Fruit fly (Drosophila melanogaster): ENCODE results near the gene CG33502.
"Not testable (repeated sequence)": the region's sequence is repeated elsewhere in the genome, so short reads cannot be mapped to it uniquely, and the experiment has no call there.

The CG33502 gene

dm6 chrX:21611426-21611825, at the start of gene CG33502:
CG33502 (minus strand) TSS chrX:21611526.
- not testable (repeated sequence) for TF ChIP-seq Sin3A, ttk, h (optimal IDR thresholded peaks at IDR 0.05)

- TF ChIP-seq insv (optimal IDR thresholded peaks at IDR 0.05) (no peak), ttk (optimal IDR thresholded peaks at IDR 0.05) (no peak), Sin3A (optimal IDR thresholded peaks at IDR 0.05) (no peak)
Observed at dm6 chrX:21632852-21633251, 21.5 kb upstream of the CG33502 start.

- no peak for TF ChIP-seq ttk (optimal IDR thresholded peaks at IDR 0.05)
- no peak for TF ChIP-seq Sin3A (optimal IDR thresholded peaks at IDR 0.05)
- no peak for TF ChIP-seq psq (optimal IDR thresholded peaks at IDR 0.05)
- TF ChIP-seq insv (optimal IDR thresholded peaks at IDR 0.05), result no peak
- TF ChIP-seq h (optimal IDR thresholded peaks at IDR 0.05), result no peak
Observed at dm6 chrX:21632213-21632612, 20.9 kb upstream of the CG33502 start.

- TF ChIP-seq Sin3A (optimal IDR thresholded peaks at IDR 0.05) (no peak), ttk (optimal IDR thresholded peaks at IDR 0.05) (no peak), insv (optimal IDR thresholded peaks at IDR 0.05) (no peak), Myc (optimal IDR thresholded peaks at IDR 0.05) (no peak), h (optimal IDR thresholded peaks at IDR 0.05) (no peak), psq (optimal IDR thresholded peaks at IDR 0.05) (no peak)
Observed at dm6 chrX:21631452-21631851, 20.1 kb upstream of the CG33502 start.

dm6 chrX:21630160-21630738, 18.9 kb upstream of the CG33502 start:
- TF ChIP-seq ttk (optimal IDR thresholded peaks at IDR 0.05) (no peak), Sin3A (optimal IDR thresholded peaks at IDR 0.05) (no peak), h (optimal IDR thresholded peaks at IDR 0.05) (no peak), insv (optimal IDR thresholded peaks at IDR 0.05) (no peak), Myc (optimal IDR thresholded peaks at IDR 0.05) (no peak), psq (optimal IDR thresholded peaks at IDR 0.05) (no peak)

dm6 chrX:21629482-21630159, 18.3 kb upstream of the CG33502 start, which contains the start of gene DIP1:
DIP1 (minus strand) TSS chrX:21630148.
- TF ChIP-seq psq (optimal IDR thresholded peaks at IDR 0.05) (no peak), h (optimal IDR thresholded peaks at IDR 0.05) (no peak), Sin3A (optimal IDR thresholded peaks at IDR 0.05) (no peak), ttk (optimal IDR thresholded peaks at IDR 0.05) (no peak), Myc (optimal IDR thresholded peaks at IDR 0.05) (no peak), insv (optimal IDR thresholded peaks at IDR 0.05) (no peak)

- not testable (repeated sequence) for TF ChIP-seq Myc, Sin3A, insv (optimal IDR thresholded peaks at IDR 0.05)
Observed at dm6 chrX:21623641-21624040, 12.3 kb upstream of the CG33502 start, which contains the start of gene CG32500. CG32500 (minus strand) TSS chrX:21623750.

dm6 chrX:21621004-21621403, 9.7 kb upstream of the CG33502 start, which contains the start of gene CG32819:
CG32819 (minus strand) TSS chrX:21621104.
- not testable (repeated sequence) for TF ChIP-seq psq, insv, Myc (optimal IDR thresholded peaks at IDR 0.05)

- not testable (repeated sequence) for TF ChIP-seq Myc, psq, insv (optimal IDR thresholded peaks at IDR 0.05)
Observed at dm6 chrX:21617517-21617916, 6.2 kb upstream of the CG33502 start, which contains the start of gene CG32857. CG32857 (minus strand) TSS chrX:21617617.

- TF ChIP-seq insv, ttk, h (optimal IDR thresholded peaks at IDR 0.05): not testable (repeated sequence)
Observed at dm6 chrX:21615139-21615538, 3.8 kb upstream of the CG33502 start, which contains the start of gene CG32820. CG32820 (minus strand) TSS chrX:21615239.

dm6 chrX:21608820-21609219, 2.5 kb downstream of the CG33502 start, which contains the start of gene CG17450:
CG17450 (minus strand) TSS chrX:21608920.
- not testable (repeated sequence) for TF ChIP-seq ttk, psq, h (optimal IDR thresholded peaks at IDR 0.05)

dm6 chrX:21605514-21605913, 5.8 kb downstream of the CG33502 start:
- TF ChIP-seq Sin3A (optimal IDR thresholded peaks at IDR 0.05) (no peak), Myc (optimal IDR thresholded peaks at IDR 0.05) (no peak)

dm6 chrX:21604956-21605502, 6.3 kb downstream of the CG33502 start, which contains the start of gene GCS2alpha:
GCS2alpha (minus strand) TSS chrX:21605264.
- TF ChIP-seq psq (optimal IDR thresholded peaks at IDR 0.05) (no peak), Sin3A (optimal IDR thresholded peaks at IDR 0.05) (no peak), Myc (optimal IDR thresholded peaks at IDR 0.05) (no peak), h (optimal IDR thresholded peaks at IDR 0.05) (no peak), ttk (optimal IDR thresholded peaks at IDR 0.05) (no peak), insv (optimal IDR thresholded peaks at IDR 0.05) (no peak)

All from Kc167 (cell line).